Fruit fly (Drosophila melanogaster) whole organism, embryonic: ENCODE results near the gene CG17768.
A peak's percentile ranks its signal among the peaks of the same experiment; 100 is the strongest.

Experiments used
- CG10267 ChIP-seq: fragments of 200-800 bp; sonication (Bioruptor generic); optimal IDR thresholded peaks from 2 replicates; lab custom pipeline; 2018; ENCODE audit warnings: missing biosample characterization, mild to moderate bottlenecking, missing genetic modification characterization, moderate library complexity
- CG10274 ChIP-seq: fragments of 200-800 bp; sonication (Bioruptor generic); optimal IDR thresholded peaks from 3 replicates; lab custom pipeline; 2017; ENCODE audit warnings: missing biosample characterization, mild to moderate bottlenecking, missing genetic modification characterization
- CG10462 ChIP-seq: fragments of 200-800 bp; sonication (Bioruptor generic); optimal IDR thresholded peaks from 2 replicates; lab custom pipeline; 2016; ENCODE audit warnings: missing biosample characterization, missing genetic modification characterization
- CG10565 ChIP-seq: fragments of 200-800 bp; sonication (Bioruptor generic); optimal IDR thresholded peaks from 3 replicates; lab custom pipeline; 2016; ENCODE audit warnings: missing biosample characterization, mild to moderate bottlenecking, missing genetic modification characterization
- CG11247 ChIP-seq: fragments of 200-800 bp; sonication (Bioruptor generic); IDR thresholded peaks from 2 replicates; pipeline ENCODE4 v1.3.6; 2022; ENCODE audit warnings: missing biosample characterization, missing genetic modification characterization
- CG11504 ChIP-seq: fragments of 200-800 bp; sonication (Bioruptor generic); optimal IDR thresholded peaks from 3 replicates; lab custom pipeline; 2019; ENCODE audit warnings: missing biosample characterization, mild to moderate bottlenecking, missing genetic modification characterization, moderate library complexity
- CG1233 ChIP-seq: fragments of 200-800 bp; sonication (Bioruptor generic); optimal IDR thresholded peaks from 4 replicates; lab custom pipeline; 2018; ENCODE audit warnings: missing biosample characterization, mild to moderate bottlenecking, missing genetic modification characterization
- CG12391 ChIP-seq: fragments of 200-800 bp; sonication (Bioruptor generic); optimal IDR thresholded peaks from 3 replicates; lab custom pipeline; 2018; ENCODE audit warnings: missing biosample characterization, mild to moderate bottlenecking, missing genetic modification characterization, moderate library complexity
- CG12744 ChIP-seq: fragments of 200-800 bp; sonication (Bioruptor generic); optimal IDR thresholded peaks from 2 replicates; lab custom pipeline; 2016; ENCODE audit warnings: missing biosample characterization, missing genetic modification characterization
- CG17829 ChIP-seq: fragments of 200-800 bp; optimal IDR thresholded peaks from 2 replicates; lab custom pipeline; 2019; ENCODE audit warnings: missing biosample characterization, mild to moderate bottlenecking, missing genetic modification characterization, moderate library complexity
- CG2875 ChIP-seq: fragments of 200-800 bp; sonication (Bioruptor generic); optimal IDR thresholded peaks from 2 replicates; lab custom pipeline; 2017; ENCODE audit warnings: missing biosample characterization, mild to moderate bottlenecking, missing genetic modification characterization, missing genetic modification reagents
- CG32532 ChIP-seq: fragments of 200-800 bp; sonication (Bioruptor generic); IDR thresholded peaks from 2 replicates; pipeline ENCODE4 v1.3.6; 2022; ENCODE audit warnings: missing biosample characterization, missing genetic modification characterization
- CG34376 ChIP-seq: fragments of 200-800 bp; sonication (Bioruptor generic); optimal IDR thresholded peaks from 2 replicates; lab custom pipeline; 2018; ENCODE audit warnings: missing biosample characterization, mild to moderate bottlenecking, missing genetic modification characterization
- CG5180 ChIP-seq: fragments of 200-800 bp; sonication (Bioruptor generic); optimal IDR thresholded peaks from 3 replicates; lab custom pipeline; 2017; ENCODE audit warnings: missing biosample characterization, missing genetic modification characterization, mild to moderate bottlenecking, moderate library complexity, missing genetic modification reagents
- CG6254 ChIP-seq: fragments of 200-800 bp; sonication (Bioruptor generic); optimal IDR thresholded peaks from 3 replicates; lab custom pipeline; 2017; ENCODE audit warnings: mild to moderate bottlenecking, missing biosample characterization, missing genetic modification reagents, missing genetic modification characterization
- CG6683 ChIP-seq: fragments of 200-800 bp; sonication (Bioruptor generic); optimal IDR thresholded peaks from 2 replicates; lab custom pipeline; 2017; ENCODE audit warnings: missing biosample characterization, mild to moderate bottlenecking, missing genetic modification characterization, missing genetic modification reagents
- CG6689 ChIP-seq: fragments of 200-800 bp; sonication (Bioruptor generic); IDR thresholded peaks from 2 replicates; pipeline ENCODE4 v1.3.6; 2022; ENCODE audit warnings: missing biosample characterization, missing genetic modification characterization
- CG7357 ChIP-seq: fragments of 200-800 bp; sonication (Bioruptor generic); IDR thresholded peaks from 3 replicates; pipeline ENCODE4 v1.3.6; 2022; ENCODE audit warnings: missing biosample characterization, missing genetic modification characterization
- CG7928 ChIP-seq: fragments of 200-800 bp; sonication (Bioruptor generic); optimal IDR thresholded peaks from 2 replicates; lab custom pipeline; 2017; ENCODE audit warnings: missing biosample characterization, mild to moderate bottlenecking, missing genetic modification characterization
- CG8089 ChIP-seq: fragments of 200-800 bp; sonication (Bioruptor generic); optimal IDR thresholded peaks from 3 replicates; lab custom pipeline; 2016; ENCODE audit warnings: missing biosample characterization, missing genetic modification characterization
- CkIIα-i1 ChIP-seq: fragments of 200-800 bp; sonication (Bioruptor generic); IDR thresholded peaks from 2 replicates; pipeline ENCODE4 v1.3.6; 2022; ENCODE audit warnings: missing biosample characterization, missing genetic modification characterization
- Drgx ChIP-seq: fragments of 200-800 bp; sonication (Bioruptor generic); IDR thresholded peaks from 2 replicates; pipeline ENCODE4 v1.3.6; 2022; ENCODE audit warnings: missing biosample characterization, missing genetic modification characterization
- E2f1 ChIP-seq: fragments of 200-800 bp; sonication (Bioruptor generic); IDR thresholded peaks from 2 replicates; pipeline ENCODE4 v1.3.6; 2022; ENCODE audit warnings: missing biosample characterization, missing genetic modification characterization
- Fer3 ChIP-seq: fragments of 200-800 bp; sonication (Bioruptor generic); optimal IDR thresholded peaks from 2 replicates; lab custom pipeline; 2018; ENCODE audit warnings: missing biosample characterization, mild to moderate bottlenecking, missing genetic modification characterization, moderate library complexity
- HLHmδ ChIP-seq: fragments of 200-800 bp; sonication (Bioruptor generic); optimal IDR thresholded peaks from 2 replicates; lab custom pipeline; 2018; ENCODE audit warnings: missing biosample characterization, mild to moderate bottlenecking, missing genetic modification characterization, moderate library complexity
- Hmx ChIP-seq: fragments of 200-800 bp; sonication (Bioruptor generic); optimal IDR thresholded peaks from 2 replicates; lab custom pipeline; 2016; ENCODE audit warnings: missing biosample characterization, missing genetic modification characterization
- MBD-R2 ChIP-seq: fragments of 200-800 bp; sonication (Bioruptor generic); IDR thresholded peaks from 2 replicates; pipeline ENCODE4 v1.3.6; 2022; ENCODE audit warnings: missing biosample characterization, missing genetic modification characterization
- NC2α ChIP-seq: fragments of 200-800 bp; sonication (Bioruptor generic); optimal IDR thresholded peaks from 2 replicates; lab custom pipeline; 2016; ENCODE audit warnings: missing biosample characterization, missing genetic modification characterization
- Nf-YA ChIP-seq: fragments of 200-800 bp; sonication (Bioruptor generic); IDR thresholded peaks from 2 replicates; pipeline ENCODE4 v1.3.6; 2022; ENCODE audit warnings: missing biosample characterization, missing genetic modification characterization
- Optix ChIP-seq: fragments of 200-800 bp; sonication (Bioruptor generic); IDR thresholded peaks from 3 replicates; pipeline ENCODE4 v1.3.6; 2022; ENCODE audit warnings: missing biosample characterization, missing genetic modification characterization
- Scr ChIP-seq: fragments of 200-800 bp; sonication (Bioruptor generic); IDR thresholded peaks from 2 replicates; pipeline ENCODE4 v1.3.6; 2022; ENCODE audit warnings: missing biosample characterization, missing genetic modification characterization; ENCODE audit not compliant: partially characterized antibody
- Xbp1 ChIP-seq: fragments of 200-800 bp; sonication (Bioruptor generic); optimal IDR thresholded peaks from 3 replicates; lab custom pipeline; 2016; ENCODE audit warnings: missing biosample characterization, mild to moderate bottlenecking, missing genetic modification characterization
- ato ChIP-seq: fragments of 200-800 bp; sonication (Bioruptor generic); IDR thresholded peaks from 2 replicates; pipeline ENCODE4 v1.3.6; 2022; ENCODE audit warnings: missing biosample characterization, missing genetic modification characterization; ENCODE audit not compliant: partially characterized antibody
- bab2 ChIP-seq: fragments of 200-800 bp; sonication (Bioruptor generic); optimal IDR thresholded peaks from 2 replicates; lab custom pipeline; 2016; ENCODE audit warnings: missing biosample characterization, missing genetic modification characterization
- da ChIP-seq: fragments of 200-800 bp; sonication (Bioruptor generic); optimal IDR thresholded peaks from 2 replicates; lab custom pipeline; 2016; ENCODE audit warnings: missing biosample characterization, missing genetic modification characterization
- dan ChIP-seq: fragments of 200-800 bp; sonication (Bioruptor generic); IDR thresholded peaks from 2 replicates; pipeline ENCODE4 v1.3.6; 2022; ENCODE audit warnings: missing biosample characterization, missing genetic modification characterization
- dimm ChIP-seq: fragments of 200-800 bp; sonication (Bioruptor generic); IDR thresholded peaks from 2 replicates; pipeline ENCODE4 v1.3.6; 2022; ENCODE audit warnings: missing biosample characterization, missing genetic modification characterization
- ems ChIP-seq: fragments of 200-800 bp; sonication (Bioruptor generic); optimal IDR thresholded peaks from 3 replicates; lab custom pipeline; 2016; ENCODE audit warnings: missing biosample characterization, missing genetic modification characterization
- fru ChIP-seq: fragments of >200 bp; optimal IDR thresholded peaks from 2 replicates; lab custom pipeline; 2017
- gsb ChIP-seq: fragments of 200-800 bp; sonication (Bioruptor generic); IDR thresholded peaks from 2 replicates; pipeline ENCODE4 v1.3.6; 2022; ENCODE audit warnings: missing biosample characterization, missing genetic modification characterization
- ham ChIP-seq: fragments of 200-800 bp; sonication (Bioruptor generic); IDR thresholded peaks from 2 replicates; pipeline ENCODE4 v1.3.6; 2022; ENCODE audit warnings: missing biosample characterization, missing genetic modification characterization
- hb ChIP-seq: fragments of 200-800 bp; sonication (Bioruptor generic); IDR thresholded peaks from 3 replicates; pipeline ENCODE4 v1.3.6; 2022; ENCODE audit warnings: missing biosample characterization, missing genetic modification characterization; ENCODE audit not compliant: partially characterized antibody
- jing ChIP-seq: fragments of 200-800 bp; sonication (Bioruptor generic); optimal IDR thresholded peaks from 2 replicates; lab custom pipeline; 2018; ENCODE audit warnings: missing biosample characterization, mild to moderate bottlenecking, missing genetic modification characterization
- lbe ChIP-seq: fragments of 200-800 bp; sonication (Bioruptor generic); optimal IDR thresholded peaks from 2 replicates; lab custom pipeline; 2016; ENCODE audit warnings: missing biosample characterization, mild to moderate bottlenecking, missing genetic modification characterization
- oc ChIP-seq: fragments of 200-800 bp; sonication (Bioruptor generic); optimal IDR thresholded peaks from 2 replicates; lab custom pipeline; 2018; ENCODE audit warnings: missing biosample characterization, mild to moderate bottlenecking, missing genetic modification characterization, moderate library complexity
- pnt ChIP-seq: fragments of 200-800 bp; sonication (Bioruptor generic); optimal IDR thresholded peaks from 3 replicates; lab custom pipeline; 2016; ENCODE audit warnings: missing biosample characterization, missing genetic modification characterization
- pum ChIP-seq: fragments of 200-800 bp; sonication (Bioruptor generic); optimal IDR thresholded peaks from 2 replicates; lab custom pipeline; 2016; ENCODE audit warnings: missing biosample characterization, missing genetic modification characterization
- run ChIP-seq: fragments of 200-800 bp; sonication (Bioruptor generic); optimal IDR thresholded peaks from 3 replicates; lab custom pipeline; 2018; ENCODE audit warnings: missing biosample characterization, mild to moderate bottlenecking, missing genetic modification characterization
- seq ChIP-seq: fragments of 200-800 bp; sonication (Bioruptor generic); IDR thresholded peaks from 2 replicates; pipeline ENCODE4 v1.3.6; 2022; ENCODE audit warnings: missing biosample characterization, missing genetic modification characterization
- sr ChIP-seq: fragments of 200-800 bp; sonication (Bioruptor generic); IDR thresholded peaks from 3 replicates; pipeline ENCODE4 v1.3.6; 2022; ENCODE audit warnings: missing biosample characterization, missing genetic modification characterization
- tna ChIP-seq: fragments of 200-800 bp; sonication (Bioruptor generic); IDR thresholded peaks from 2 replicates; pipeline ENCODE4 v1.3.6; 2022; ENCODE audit warnings: missing biosample characterization, missing genetic modification characterization; ENCODE audit not compliant: partially characterized antibody
- ttk ChIP-seq: fragments of 200-800 bp; sonication (Bioruptor generic); IDR thresholded peaks from 2 replicates; pipeline ENCODE4 v2.1.2; 2022; ENCODE audit warnings: missing biosample characterization, missing genetic modification characterization

The CG17768 gene

dm6 chr2L:10356508-10356907, 48.5 kb downstream of the CG17768 start, which contains the start of the genes CtsL4 and ClpP (continued):
- TF ChIP-seq CG8089 (peak; percentile 17), Scr (GFP tag; lab: Robert Waterston, UW) (0 out of 2 replicates have a peak, but pooled peaks have one; percentile 23), pum (peak; percentile 35), CG6683 (GFP tag; lab: Kevin White, UChicago) (no peak), E2f1 (GFP tag; lab: Robert Waterston, UW) (no peak), NC2α (no peak), CG10462 (GFP tag; lab: Kevin White, UChicago) (no peak), CG12391 (tag; lab: Kevin White, UChicago) (peak; percentile 64), CG32532 (peak; percentile 34), sr (GFP tag; lab: Robert Waterston, UW) (no peak), CG1233 (GFP tag; lab: Kevin White, UChicago) (no peak), dan (GFP tag; lab: Robert Waterston, UW) (no peak), CG34376 (GFP tag; lab: Kevin White, UChicago) (peak; percentile 3), CG12744 (GFP tag; lab: Kevin White, UChicago) (no peak), ems (GFP tag; lab: Kevin White, UChicago) (no peak), CG17829 (peak; percentile 66), CG6254 (GFP tag; lab: Kevin White, UChicago) (no peak), CG7928 (no peak), CG10274 (GFP tag; lab: Kevin White, UChicago) (no peak), CG11247 (GFP tag; lab: Robert Waterston, UW) (no peak), dimm (GFP tag; lab: Robert Waterston, UW) (no peak), Fer3 (tag; lab: Kevin White, UChicago) (peak; percentile 26), pnt (GFP tag; lab: Kevin White, UChicago) (no peak), CG7357 (GFP tag; lab: Robert Waterston, UW) (peak; percentile 39; the same call in 2 of the 3 replicates), CG11504 (no peak), CG5180 (GFP tag; lab: Kevin White, UChicago) (no peak), CG6689 (GFP tag; lab: Robert Waterston, UW) (0 out of 2 replicates have a peak, but pooled peaks have one; percentile 21), da (GFP tag; lab: Kevin White, UChicago) (no peak), MBD-R2 (GFP tag; lab: Robert Waterston, UW) (peak; percentile 95), jing (no peak), bab2 (GFP tag; lab: Kevin White, UChicago) (no peak), CG10267 (tag; lab: Kevin White, UChicago) (peak; percentile 32), CkIIα-i1 (GFP tag; lab: Robert Waterston, UW) (no peak), ato (no peak), Nf-YA (GFP tag; lab: Robert Waterston, UW) (no peak), run (tag; lab: Kevin White, UChicago) (no peak), Xbp1 (GFP tag; lab: Kevin White, UChicago) (peak; percentile 71), Optix (GFP tag; lab: Robert Waterston, UW) (peak; percentile 28; the same call in 1 of the 3 replicates), CG10565 (GFP tag; lab: Kevin White, UChicago) (no peak), HLHmδ (no peak), lbe (GFP tag; lab: Kevin White, UChicago) (no peak), gsb (GFP tag; lab: Robert Waterston, UW) (no peak), ham (GFP tag; lab: Robert Waterston, UW) (no peak), hb (GFP tag; lab: Robert Waterston, UW) (no peak), tna (GFP tag; lab: Robert Waterston, UW) (no peak), oc (tag; lab: Kevin White, UChicago) (no peak), seq (GFP tag; lab: Robert Waterston, UW) (no peak), ttk (GFP tag; lab: Robert Waterston, UW) (no peak), CG2875 (peak; percentile 20), Drgx (GFP tag; lab: Robert Waterston, UW) (no peak), fru (lab: Kevin White, UChicago) (no peak), Hmx (GFP tag; lab: Kevin White, UChicago) (no peak)
